Worm (Caenorhabditis elegans) whole organism, L1 larva: ENCODE data around the gene plc-1.
A peak's percentile ranks its signal among the peaks of the same experiment; 100 is the strongest.

ENCODE experiments used
- C16A3.4 ChIP-seq: fragments of 150-350 bp; optimal IDR thresholded peaks from 2 replicates; lab custom pipeline; 2014; ENCODE audit warnings: missing biosample characterization, missing genetic modification characterization
- C34B4.2 ChIP-seq: sonication (generic microtip); optimal IDR thresholded peaks from 2 replicates; lab custom pipeline; 2017; ENCODE audit warnings: mild to moderate bottlenecking, missing genetic modification characterization, missing compliant biosample characterization
- aha-1 ChIP-seq: fragments of 150-350 bp; optimal IDR thresholded peaks from 2 replicates; lab custom pipeline; 2014; ENCODE audit warnings: missing biosample characterization, missing genetic modification characterization
- alr-1 ChIP-seq: fragments of 200-800 bp; sonication (Bioruptor generic); optimal IDR thresholded peaks from 2 replicates; lab custom pipeline; 2018; ENCODE audit warnings: borderline replicate concordance, mild to moderate bottlenecking, missing genetic modification characterization, missing compliant biosample characterization
- aly-2 ChIP-seq: fragments of 150-350 bp; optimal IDR thresholded peaks from 2 replicates; lab custom pipeline; 2014; ENCODE audit warnings: missing biosample characterization, missing genetic modification characterization
- ama-1 ChIP-seq: fragments of 150-350 bp; optimal IDR thresholded peaks from 2 replicates; lab custom pipeline; 2014
- blmp-1 ChIP-seq: fragments of 150-350 bp; optimal IDR thresholded peaks from 2 replicates; lab custom pipeline; 2014; ENCODE audit warnings: missing biosample characterization, missing genetic modification characterization
- ceh-63 ChIP-seq: fragments of 200-800 bp; sonication (Bioruptor generic); optimal IDR thresholded peaks from 2 replicates; lab custom pipeline; 2018; ENCODE audit warnings: mild to moderate bottlenecking, missing genetic modification characterization, missing compliant biosample characterization
- ceh-8 ChIP-seq: fragments of 200-800 bp; sonication (Bioruptor generic); optimal IDR thresholded peaks from 2 replicates; lab custom pipeline; 2018; ENCODE audit warnings: mild to moderate bottlenecking, missing genetic modification characterization, moderate library complexity, missing compliant biosample characterization
- ceh-82 ChIP-seq, 3 experiments: fragments of 150-350 bp in 1 of 3; sonication (generic microtip) in 2 of 3; optimal IDR thresholded peaks; 2 replicates each; lab custom pipeline; 2014 to 2017; ENCODE audit warnings: missing biosample characterization in 3 of 3, missing genetic modification characterization in 3 of 3
- ceh-90 ChIP-seq: sonication (generic microtip); optimal IDR thresholded peaks from 2 replicates; lab custom pipeline; 2016; ENCODE audit warnings: missing genetic modification characterization, missing compliant biosample characterization
- dpl-1 ChIP-seq, 3 experiments: fragments of 150-350 bp in 2 of 3; sonication (generic microtip) in 1 of 3; optimal IDR thresholded peaks; 2 replicates each; lab custom pipeline; 2014 to 2017; ENCODE audit warnings: missing biosample characterization in 3 of 3, missing genetic modification characterization in 3 of 3, missing genetic modification reagents in 3 of 3
- efl-3 ChIP-seq: fragments of 200-800 bp; sonication (Bioruptor generic); optimal IDR thresholded peaks from 2 replicates; lab custom pipeline; 2018; ENCODE audit warnings: mild to moderate bottlenecking, missing genetic modification characterization, missing compliant biosample characterization
- elt-2 ChIP-seq: sonication (generic microtip); optimal IDR thresholded peaks from 2 replicates; lab custom pipeline; 2016; ENCODE audit warnings: missing genetic modification characterization, mild to moderate bottlenecking, inconsistent platforms, missing compliant biosample characterization, missing genetic modification reagents
- fkh-10 ChIP-seq: sonication (generic microtip); optimal IDR thresholded peaks from 2 replicates; lab custom pipeline; 2017; ENCODE audit warnings: missing biosample characterization, missing genetic modification reagents, missing genetic modification characterization
- fos-1 ChIP-seq: fragments of 150-350 bp; optimal IDR thresholded peaks from 2 replicates; lab custom pipeline; 2014; ENCODE audit warnings: missing biosample characterization, missing genetic modification characterization
- hlh-4 ChIP-seq: sonication (generic microtip); optimal IDR thresholded peaks from 2 replicates; lab custom pipeline; 2016; ENCODE audit warnings: mild to moderate bottlenecking, missing genetic modification characterization, missing compliant biosample characterization
- hpl-2 ChIP-seq: fragments of 150-350 bp; optimal IDR thresholded peaks from 2 replicates; lab custom pipeline; 2014; ENCODE audit warnings: missing biosample characterization, missing genetic modification reagents, missing genetic modification characterization
- jun-1 ChIP-seq: fragments of 150-350 bp; optimal IDR thresholded peaks from 2 replicates; lab custom pipeline; 2014; ENCODE audit warnings: missing biosample characterization, missing genetic modification reagents, missing genetic modification characterization
- lin-13 ChIP-seq: fragments of 150-350 bp; optimal IDR thresholded peaks from 2 replicates; lab custom pipeline; 2014; ENCODE audit warnings: missing biosample characterization, missing genetic modification reagents, missing genetic modification characterization
- lin-14 ChIP-seq: fragments of 200-800 bp; sonication (Bioruptor generic); optimal IDR thresholded peaks from 2 replicates; lab custom pipeline; 2018; ENCODE audit warnings: mild to moderate bottlenecking, missing genetic modification characterization, moderate library complexity, missing compliant biosample characterization
- lin-35 ChIP-seq, 2 experiments: fragments of 150-350 bp; optimal IDR thresholded peaks; 2 replicates each; lab custom pipeline; 2014; ENCODE audit warnings: missing biosample characterization in 2 of 2, missing genetic modification characterization in 2 of 2, missing genetic modification reagents in 2 of 2
- lin-39 ChIP-seq: fragments of 150-350 bp; optimal IDR thresholded peaks from 2 replicates; lab custom pipeline; 2014; ENCODE audit warnings: missing biosample characterization, missing genetic modification reagents, missing genetic modification characterization
- lir-3 ChIP-seq: sonication (generic microtip); optimal IDR thresholded peaks from 2 replicates; lab custom pipeline; 2016; ENCODE audit warnings: mild to moderate bottlenecking, missing genetic modification characterization, moderate library complexity, missing compliant biosample characterization; ENCODE audit not compliant: poor library complexity
- mab-9 ChIP-seq: fragments of 200-800 bp; sonication (Bioruptor generic); IDR thresholded peaks from 2 replicates; pipeline ENCODE4 v1.3.6; 2022; ENCODE audit warnings: missing genetic modification reagents, missing genetic modification characterization, missing compliant biosample characterization
- mdl-1 ChIP-seq, 2 experiments: fragments of 150-350 bp; optimal IDR thresholded peaks; 2 replicates each; lab custom pipeline; 2014 to 2017; ENCODE audit warnings: missing biosample characterization in 2 of 2, missing genetic modification characterization in 2 of 2, inconsistent platforms in 1 of 2
- mep-1 ChIP-seq: fragments of 150-350 bp; optimal IDR thresholded peaks from 2 replicates; lab custom pipeline; 2014; ENCODE audit warnings: missing biosample characterization, missing genetic modification characterization
- nhr-11 ChIP-seq: fragments of 150-350 bp; optimal IDR thresholded peaks from 2 replicates; lab custom pipeline; 2014; ENCODE audit warnings: missing biosample characterization, missing genetic modification characterization
- nhr-12 ChIP-seq: sonication (generic microtip); optimal IDR thresholded peaks from 2 replicates; lab custom pipeline; 2017; ENCODE audit warnings: missing biosample characterization, missing genetic modification characterization
- nhr-20 ChIP-seq: sonication (generic microtip); optimal IDR thresholded peaks from 2 replicates; lab custom pipeline; 2016; ENCODE audit warnings: mild to moderate bottlenecking, missing genetic modification characterization, missing compliant biosample characterization
- nhr-237 ChIP-seq: fragments of 150-350 bp; optimal IDR thresholded peaks from 2 replicates; lab custom pipeline; 2014; ENCODE audit warnings: missing biosample characterization, missing genetic modification characterization
- nhr-28 ChIP-seq: fragments of 150-350 bp; optimal IDR thresholded peaks from 2 replicates; lab custom pipeline; 2014; ENCODE audit warnings: missing biosample characterization, missing genetic modification characterization
- nhr-47 ChIP-seq: sonication (generic microtip); optimal IDR thresholded peaks from 2 replicates; lab custom pipeline; 2016; ENCODE audit warnings: mild to moderate bottlenecking, missing genetic modification characterization, moderate library complexity, missing compliant biosample characterization
- nhr-77 ChIP-seq: fragments of 150-350 bp; optimal IDR thresholded peaks from 2 replicates; lab custom pipeline; 2014; ENCODE audit warnings: missing biosample characterization, missing genetic modification characterization
- nhr-84 ChIP-seq: sonication (generic microtip); optimal IDR thresholded peaks from 2 replicates; lab custom pipeline; 2017; ENCODE audit warnings: missing biosample characterization, missing genetic modification characterization
- nhr-85 ChIP-seq: sonication (generic microtip); peaks from one replicate; lab custom pipeline; 2016; ENCODE audit warnings: missing genetic modification characterization, inconsistent platforms, missing compliant biosample characterization
- nhr-90 ChIP-seq: sonication (generic microtip); optimal IDR thresholded peaks from 2 replicates; lab custom pipeline; 2016; ENCODE audit warnings: mild to moderate bottlenecking, missing genetic modification characterization, missing compliant biosample characterization; ENCODE audit not compliant: poor library complexity
- pax-3 ChIP-seq: fragments of 200-800 bp; sonication (Bioruptor generic); optimal IDR thresholded peaks from 2 replicates; lab custom pipeline; 2018; ENCODE audit warnings: mild to moderate bottlenecking, missing genetic modification characterization, moderate library complexity, missing compliant biosample characterization
- pqm-1 ChIP-seq: sonication (generic microtip); optimal IDR thresholded peaks from 3 replicates; lab custom pipeline; 2017; ENCODE audit warnings: missing biosample characterization, missing genetic modification characterization
- skn-1 ChIP-seq: fragments of 150-350 bp; optimal IDR thresholded peaks from 2 replicates; lab custom pipeline; 2014; ENCODE audit warnings: missing biosample characterization, missing genetic modification characterization
- snpc-4 ChIP-seq: fragments of 150-350 bp; optimal IDR thresholded peaks from 2 replicates; lab custom pipeline; 2014; ENCODE audit warnings: missing biosample characterization, missing genetic modification characterization
- sox-4 ChIP-seq: sonication (generic microtip); optimal IDR thresholded peaks from 2 replicates; lab custom pipeline; 2016; ENCODE audit warnings: missing genetic modification characterization, missing compliant biosample characterization
- swsn-7 ChIP-seq: sonication (generic microtip); optimal IDR thresholded peaks from 2 replicates; lab custom pipeline; 2016; ENCODE audit warnings: missing genetic modification characterization, missing compliant biosample characterization
- tbx-2 ChIP-seq: sonication (generic microtip); optimal IDR thresholded peaks from 2 replicates; lab custom pipeline; 2016; ENCODE audit warnings: missing genetic modification characterization, missing compliant biosample characterization
- tlp-1 ChIP-seq: fragments of 150-350 bp; optimal IDR thresholded peaks from 2 replicates; lab custom pipeline; 2014; ENCODE audit warnings: missing biosample characterization, missing genetic modification characterization
- unc-130 ChIP-seq: fragments of 150-350 bp; optimal IDR thresholded peaks from 2 replicates; lab custom pipeline; 2017; ENCODE audit warnings: missing biosample characterization, missing genetic modification characterization, inconsistent platforms
- unc-30 ChIP-seq: sonication (generic microtip); optimal IDR thresholded peaks from 2 replicates; lab custom pipeline; 2017; ENCODE audit warnings: missing biosample characterization, missing genetic modification characterization
- unc-62 ChIP-seq: fragments of 150-350 bp; optimal IDR thresholded peaks from 2 replicates; lab custom pipeline; 2014; ENCODE audit warnings: missing biosample characterization, missing genetic modification reagents, missing genetic modification characterization
- vab-15 ChIP-seq: sonication (generic microtip); optimal IDR thresholded peaks from 2 replicates; lab custom pipeline; 2017; ENCODE audit warnings: missing genotype, mild to moderate bottlenecking, missing genetic modification characterization, missing compliant biosample characterization
- xbp-1 ChIP-seq: sonication (generic microtip); optimal IDR thresholded peaks from 2 replicates; lab custom pipeline; 2016; ENCODE audit warnings: missing genetic modification characterization, missing compliant biosample characterization
- zag-1 ChIP-seq: fragments of 150-350 bp; optimal IDR thresholded peaks from 2 replicates; lab custom pipeline; 2014; ENCODE audit warnings: missing biosample characterization, missing genetic modification characterization
- ztf-11 ChIP-seq, 2 experiments: sonication (generic microtip); optimal IDR thresholded peaks; 2 replicates each; lab custom pipeline; 2016 to 2017; ENCODE audit warnings: missing genetic modification characterization in 2 of 2, missing biosample characterization in 1 of 2, missing compliant biosample characterization in 1 of 2

The plc-1 gene

DNA sequence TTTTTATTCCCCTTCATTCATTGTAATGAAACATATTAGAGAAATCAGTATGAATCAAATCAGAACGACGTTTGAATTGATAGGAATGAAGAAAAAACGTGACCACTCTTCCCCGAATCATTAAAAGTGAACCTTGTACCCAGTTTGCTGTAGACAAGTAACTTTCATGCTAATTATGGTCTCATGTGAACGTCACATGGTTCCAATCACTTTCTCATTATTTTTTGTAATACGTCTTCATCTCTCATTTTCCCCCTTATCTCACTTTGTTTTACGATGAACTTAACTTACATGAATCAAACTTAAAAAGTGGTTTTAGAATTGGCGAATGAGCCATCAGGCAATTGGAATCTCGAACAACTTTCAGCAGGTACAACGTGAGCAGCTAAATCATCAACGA lies 65.7 kb downstream of the plc-1 start (continued):
- TF ChIP-seq vab-15 (no peak), nhr-90 (peak; percentile 73)

DNA sequence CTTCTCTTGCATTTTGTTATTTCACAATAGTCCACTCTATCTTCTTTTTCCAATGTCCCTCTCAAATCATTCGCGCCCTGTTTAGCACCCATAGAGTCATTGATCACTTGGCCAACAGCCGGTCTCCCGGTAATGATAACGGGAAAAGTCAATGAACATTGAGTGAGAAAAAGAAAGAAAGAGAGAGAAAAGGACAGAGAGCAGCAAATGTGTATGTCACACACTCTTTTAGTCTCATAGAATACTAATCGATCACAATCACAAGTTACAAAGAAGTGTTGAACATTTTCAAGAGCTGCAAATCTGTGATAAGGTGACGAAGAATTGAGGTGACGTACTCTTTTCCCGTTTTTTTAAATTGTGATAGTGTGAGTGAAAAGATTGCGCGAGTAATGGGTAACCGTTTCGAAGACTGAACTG lies 66.3 kb downstream of the plc-1 start:
- TF ChIP-seq aha-1 (tag; lab: Kevin White, UChicago) (no peak), dpl-1 (GFP tag; optimal IDR thresholded peaks at IDR 0.05; lab: Kevin White, UChicago) (peak; percentile 1 to 26 (median 25)), ceh-82 (tag; optimal IDR thresholded peaks at IDR 0.05; lab: Kevin White, UChicago) (peak in 1 of 3 experiments; percentile 55), C34B4.2 (tag; lab: Kevin White, UChicago) (no peak), ama-1 (peak; percentile 69), tlp-1 (tag; lab: Kevin White, UChicago) (no peak), nhr-12 (tag; lab: Kevin White, UChicago) (no peak), pax-3 (tag; lab: Kevin White, UChicago) (no peak), alr-1 (tag; lab: Kevin White, UChicago) (no peak), unc-130 (tag; lab: Kevin White, UChicago) (peak; percentile 54), efl-3 (GFP tag; lab: Kevin White, UChicago) (no peak), nhr-11 (tag; lab: Kevin White, UChicago) (no peak), ceh-90 (tag; lab: Kevin White, UChicago) (no peak), lir-3 (tag; lab: Kevin White, UChicago) (peak; percentile 64), hpl-2 (GFP tag; lab: Kevin White, UChicago) (peak; percentile 59), nhr-28 (tag; lab: Kevin White, UChicago) (no peak), pqm-1 (tag; lab: Kevin White, UChicago) (peak; percentile 14), jun-1 (tag; lab: Kevin White, UChicago) (peak; percentile 44), lin-14 (peak; percentile 95), lin-39 (tag; lab: Kevin White, UChicago) (peak; percentile 88), lin-35 (GFP tag; optimal IDR thresholded peaks at IDR 0.05; lab: Kevin White, UChicago) (peak; percentile 28 to 79), xbp-1 (peak; percentile 28), C16A3.4 (tag; lab: Kevin White, UChicago) (peak; percentile 64), ceh-63 (GFP tag; lab: Kevin White, UChicago) (no peak), mep-1 (tag; lab: Kevin White, UChicago) (peak; percentile 81), nhr-77 (tag; lab: Kevin White, UChicago) (peak; percentile 74), unc-62 (GFP tag; lab: Kevin White, UChicago) (no peak), snpc-4 (tag; lab: Kevin White, UChicago) (no peak), swsn-7 (tag; lab: Kevin White, UChicago) (peak; percentile 56), ztf-11 (tag; optimal IDR thresholded peaks at IDR 0.05; lab: Kevin White, UChicago) (no peak), lin-13 (GFP tag; lab: Kevin White, UChicago) (peak; percentile 32), elt-2 (tag; lab: Kevin White, UChicago) (peak; percentile 87), nhr-84 (tag; lab: Kevin White, UChicago) (no peak), zag-1 (tag; lab: Kevin White, UChicago) (no peak), hlh-4 (tag; lab: Kevin White, UChicago) (no peak), tbx-2 (tag; lab: Kevin White, UChicago) (peak; percentile 82), nhr-20 (tag; lab: Kevin White, UChicago) (peak; percentile 93), sox-4 (tag; lab: Kevin White, UChicago) (no peak), fkh-10 (GFP tag; lab: Kevin White, UChicago) (no peak), ceh-8 (GFP tag; lab: Kevin White, UChicago) (no peak), mdl-1 (tag; optimal IDR thresholded peaks at IDR 0.05; lab: Kevin White, UChicago) (peak in 1 of 2 experiments; percentile 86), blmp-1 (tag; lab: Kevin White, UChicago) (peak; percentile 87), vab-15 (peak; percentile 42), skn-1 (tag; lab: Kevin White, UChicago) (peak; percentile 68), nhr-85 (peak; percentile 88), fos-1 (tag; lab: Kevin White, UChicago) (peak; percentile 32), mab-9 (GFP tag; lab: Robert Waterston, UW) (no peak), aly-2 (no peak), nhr-237 (tag; lab: Kevin White, UChicago) (no peak), unc-30 (no peak), nhr-47 (tag; lab: Kevin White, UChicago) (peak; percentile 66)
